Worm (Caenorhabditis elegans) whole organism, L3 larva: ENCODE measurements around the gene cyp-35A1.
A peak's percentile ranks its signal among the peaks of the same experiment; 100 is the strongest.

Experiments used
- R02D3.7 ChIP-seq: fragments of 150-350 bp; optimal IDR thresholded peaks from 2 replicates; lab custom pipeline; 2014; ENCODE audit warnings: missing biosample characterization, missing genetic modification characterization
- aly-2 ChIP-seq: fragments of 150-350 bp; optimal IDR thresholded peaks from 2 replicates; lab custom pipeline; 2014; ENCODE audit warnings: missing biosample characterization, missing genetic modification characterization
- ceh-16 ChIP-seq: sonication (generic microtip); optimal IDR thresholded peaks from 2 replicates; lab custom pipeline; 2017; ENCODE audit warnings: missing biosample characterization, missing genetic modification characterization
- ceh-82 ChIP-seq: fragments of 150-350 bp; optimal IDR thresholded peaks from 2 replicates; lab custom pipeline; 2014; ENCODE audit warnings: missing biosample characterization, missing genetic modification characterization
- ceh-9 ChIP-seq: sonication (generic microtip); optimal IDR thresholded peaks from 2 replicates; lab custom pipeline; 2018; ENCODE audit warnings: missing biosample characterization, missing genetic modification characterization
- egl-27 ChIP-seq: sonication (generic microtip); optimal IDR thresholded peaks from 4 replicates; lab custom pipeline; 2017; ENCODE audit warnings: missing biosample characterization, missing genetic modification reagents, missing genetic modification characterization
- egl-5 ChIP-seq: fragments of 150-350 bp; optimal IDR thresholded peaks from 2 replicates; lab custom pipeline; 2017; ENCODE audit warnings: missing biosample characterization, missing genetic modification reagents, missing genetic modification characterization, inconsistent platforms
- elt-1 ChIP-seq: fragments of 150-350 bp; optimal IDR thresholded peaks from 2 replicates; lab custom pipeline; 2014; ENCODE audit warnings: missing biosample characterization, missing genetic modification characterization
- elt-2 ChIP-seq: sonication (generic microtip); optimal IDR thresholded peaks from 2 replicates; lab custom pipeline; 2016; ENCODE audit warnings: missing genetic modification reagents, mild to moderate bottlenecking, missing genetic modification characterization, missing compliant biosample characterization
- eor-1 ChIP-seq, 2 experiments: fragments of 150-350 bp; optimal IDR thresholded peaks; 2 replicates each; lab custom pipeline; 2014 to 2018; ENCODE audit warnings: missing biosample characterization in 2 of 2, missing genetic modification characterization in 2 of 2
- fkh-10 ChIP-seq: sonication (generic microtip); optimal IDR thresholded peaks from 2 replicates; lab custom pipeline; 2017; ENCODE audit warnings: missing biosample characterization, missing genetic modification reagents, missing genetic modification characterization
- fkh-2 ChIP-seq: fragments of 150-350 bp; optimal IDR thresholded peaks from 2 replicates; lab custom pipeline; 2014; ENCODE audit warnings: missing biosample characterization, missing genetic modification reagents, missing genetic modification characterization
- hmg-11 ChIP-seq: sonication (generic microtip); optimal IDR thresholded peaks from 2 replicates; lab custom pipeline; 2016; ENCODE audit warnings: missing genetic modification characterization, missing compliant biosample characterization
- jun-1 ChIP-seq: fragments of 150-350 bp; optimal IDR thresholded peaks from 2 replicates; lab custom pipeline; 2014; ENCODE audit warnings: missing biosample characterization, missing genetic modification reagents, missing genetic modification characterization
- lin-15B ChIP-seq: fragments of 150-350 bp; optimal IDR thresholded peaks from 2 replicates; lab custom pipeline; 2014; ENCODE audit warnings: missing biosample characterization, missing genetic modification characterization
- mdl-1 ChIP-seq: fragments of 150-350 bp; optimal IDR thresholded peaks from 2 replicates; lab custom pipeline; 2014; ENCODE audit warnings: missing biosample characterization, missing genetic modification characterization
- mml-1 ChIP-seq: fragments of 150-350 bp; sonication (generic microtip); optimal IDR thresholded peaks from 3 replicates; lab custom pipeline; 2014; ENCODE audit warnings: missing biosample characterization, missing genetic modification characterization
- nfya-1 ChIP-seq: sonication (generic microtip); optimal IDR thresholded peaks from 2 replicates; lab custom pipeline; 2017; ENCODE audit warnings: missing genetic modification characterization, mild to moderate bottlenecking, missing compliant biosample characterization, antibody characterized with exemption, moderate library complexity; ENCODE audit not compliant: insufficient read depth
- nhr-11 ChIP-seq: fragments of 150-350 bp; optimal IDR thresholded peaks from 2 replicates; lab custom pipeline; 2014; ENCODE audit warnings: missing biosample characterization, missing genetic modification characterization
- nhr-12 ChIP-seq: fragments of 150-350 bp; optimal IDR thresholded peaks from 2 replicates; lab custom pipeline; 2014; ENCODE audit warnings: missing biosample characterization, missing genetic modification characterization
- nhr-23 ChIP-seq: fragments of 150-350 bp; optimal IDR thresholded peaks from 2 replicates; lab custom pipeline; 2014; ENCODE audit warnings: missing biosample characterization, missing genetic modification reagents, missing genetic modification characterization
- nhr-28 ChIP-seq: fragments of 150-350 bp; optimal IDR thresholded peaks from 2 replicates; lab custom pipeline; 2014; ENCODE audit warnings: missing biosample characterization, missing genetic modification characterization
- nhr-67 ChIP-seq: fragments of 150-350 bp; optimal IDR thresholded peaks from 2 replicates; lab custom pipeline; 2014; ENCODE audit warnings: missing biosample characterization, missing genetic modification characterization
- nhr-76 ChIP-seq: fragments of 150-350 bp; sonication (generic microtip); optimal IDR thresholded peaks from 5 replicates; lab custom pipeline; 2014; ENCODE audit warnings: missing biosample characterization, missing genetic modification characterization
- nhr-77 ChIP-seq: fragments of 150-350 bp; optimal IDR thresholded peaks from 2 replicates; lab custom pipeline; 2014; ENCODE audit warnings: missing biosample characterization, missing genetic modification characterization
- pha-4 ChIP-seq: fragments of 150-350 bp; optimal IDR thresholded peaks from 2 replicates; lab custom pipeline; 2014; ENCODE audit warnings: missing biosample characterization, missing genetic modification reagents, missing genetic modification characterization
- pqm-1 ChIP-seq: fragments of 150-350 bp; optimal IDR thresholded peaks from 2 replicates; lab custom pipeline; 2017; ENCODE audit warnings: missing biosample characterization, missing genetic modification characterization, inconsistent platforms
- sea-2 ChIP-seq: fragments of 150-350 bp; sonication (generic microtip); optimal IDR thresholded peaks from 4 replicates; lab custom pipeline; 2014; ENCODE audit warnings: missing biosample characterization, missing genetic modification reagents, missing genetic modification characterization
- skn-1 ChIP-seq: fragments of 150-350 bp; optimal IDR thresholded peaks from 2 replicates; lab custom pipeline; 2014; ENCODE audit warnings: missing biosample characterization, missing genetic modification characterization
- snpc-4 ChIP-seq: fragments of 150-350 bp; optimal IDR thresholded peaks from 2 replicates; lab custom pipeline; 2014; ENCODE audit warnings: missing biosample characterization, missing genetic modification characterization
- tbx-2 ChIP-seq: sonication (generic microtip); optimal IDR thresholded peaks from 2 replicates; lab custom pipeline; 2016; ENCODE audit warnings: mild to moderate bottlenecking, missing genetic modification characterization, missing compliant biosample characterization
- unc-39 ChIP-seq: sonication (generic microtip); optimal IDR thresholded peaks from 4 replicates; lab custom pipeline; 2017; ENCODE audit warnings: missing biosample characterization, missing genetic modification characterization
- unc-62 ChIP-seq: fragments of 150-350 bp; sonication (generic microtip); optimal IDR thresholded peaks from 4 replicates; lab custom pipeline; 2014; ENCODE audit warnings: missing biosample characterization, missing genetic modification reagents, missing genetic modification characterization
- zag-1 ChIP-seq: fragments of 150-350 bp; optimal IDR thresholded peaks from 2 replicates; lab custom pipeline; 2014; ENCODE audit warnings: missing biosample characterization, missing genetic modification characterization
- ztf-11 ChIP-seq: fragments of 150-350 bp; optimal IDR thresholded peaks from 2 replicates; lab custom pipeline; 2014; ENCODE audit warnings: missing biosample characterization, missing genetic modification characterization
- ztf-4 ChIP-seq: fragments of 150-350 bp; optimal IDR thresholded peaks from 2 replicates; lab custom pipeline; 2014; ENCODE audit warnings: missing biosample characterization, missing genetic modification characterization

Gene cyp-35A1

ce11 chrV:7330868-7331267 is 30.7 kb downstream of the cyp-35A1 start, which contains the start of gene F10G2.2:
Gene F10G2.2 (plus strand): TSS chrV:7331168.
- TF ChIP-seq tbx-2 (tag; lab: Kevin White, UChicago) (no peak), nhr-12 (no peak), nhr-67 (tag; lab: Kevin White, UChicago) (no peak), unc-62 (no peak), skn-1 (tag; lab: Kevin White, UChicago) (no peak), fkh-10 (no peak), mdl-1 (tag; lab: Kevin White, UChicago) (no peak), lin-15B (tag; lab: Kevin White, UChicago) (no peak), pha-4 (tag; lab: Kevin White, UChicago) (no peak), snpc-4 (tag; lab: Kevin White, UChicago) (no peak), ceh-16 (no peak), nhr-77 (tag; lab: Kevin White, UChicago) (no peak), R02D3.7 (no peak), aly-2 (no peak), elt-2 (tag; lab: Kevin White, UChicago) (no peak), pqm-1 (tag; lab: Kevin White, UChicago) (no peak), ztf-4 (tag; lab: Kevin White, UChicago) (no peak), egl-27 (tag; lab: Kevin White, UChicago) (no peak), mml-1 (no peak), nhr-23 (tag; lab: Kevin White, UChicago) (no peak)

DNA sequence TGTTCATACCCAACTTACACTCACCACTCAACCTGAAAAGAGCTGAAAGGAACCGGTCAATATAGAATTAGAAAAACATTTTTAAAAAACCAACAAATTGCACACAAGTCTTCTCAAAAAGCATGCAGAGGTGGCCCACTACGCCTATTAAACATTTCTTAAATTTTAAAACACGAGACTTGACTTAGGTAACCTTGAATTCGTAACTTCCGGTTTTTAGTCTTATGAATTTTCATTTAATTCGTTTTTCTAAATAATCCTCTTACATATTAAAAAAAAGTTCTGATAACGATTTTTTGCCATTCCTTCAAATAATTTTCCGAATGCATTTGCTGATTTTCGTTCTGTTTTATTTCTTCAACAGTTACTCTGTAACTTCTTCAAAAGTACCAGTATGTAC is 33.5 kb downstream of the cyp-35A1 start, which contains the start of gene clec-7:
TSS of gene clec-7 (plus strand) at position 301 of the 400 bp plus-strand sequence.
- TF ChIP-seq nhr-67 (tag; lab: Kevin White, UChicago) = no peak
- TF ChIP-seq nhr-28 = no peak
- no peak for TF ChIP-seq jun-1
- no peak for TF ChIP-seq nhr-23 (tag; lab: Kevin White, UChicago)
- TF ChIP-seq ztf-11 (tag; lab: Kevin White, UChicago) = no peak
- peak; percentile 2 for TF ChIP-seq elt-2 (tag; lab: Kevin White, UChicago)
- TF ChIP-seq nhr-11 (tag; lab: Kevin White, UChicago) = no peak
- TF ChIP-seq zag-1 (tag; lab: Kevin White, UChicago) = no peak

DNA sequence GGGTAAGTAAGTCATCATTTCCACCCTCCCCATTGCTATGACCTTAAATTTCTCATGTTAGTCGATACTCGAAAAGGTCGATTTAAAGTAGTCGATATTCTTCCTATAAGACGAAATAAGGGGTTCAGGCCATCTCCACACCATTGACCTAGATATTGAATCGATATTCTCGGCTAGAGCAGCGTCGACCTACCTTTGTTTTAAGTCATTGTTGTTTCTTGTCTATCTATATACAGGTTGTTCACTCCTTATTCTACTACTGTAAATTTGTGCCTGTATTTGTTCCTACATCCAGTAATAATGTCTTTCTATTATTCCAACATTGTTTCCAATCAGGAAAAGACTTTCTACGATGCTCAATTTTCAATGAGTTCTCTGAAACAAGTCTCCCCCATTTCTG is 34.6 kb downstream of the cyp-35A1 start, which contains the start of gene F10G2.4:
TSS of gene F10G2.4 (plus strand) at position 301 of the 400 bp plus-strand sequence.
- TF ChIP-seq egl-5 (tag; lab: Kevin White, UChicago) = no peak
- TF ChIP-seq fkh-10 = no peak
- no peak for TF ChIP-seq unc-62
- TF ChIP-seq elt-2 (tag; lab: Kevin White, UChicago) = no peak
- TF ChIP-seq mdl-1 (tag; lab: Kevin White, UChicago) = no peak
- TF ChIP-seq skn-1 (tag; lab: Kevin White, UChicago) = no peak
- TF ChIP-seq pha-4 (tag; lab: Kevin White, UChicago) = no peak
- TF ChIP-seq elt-1 (tag; lab: Kevin White, UChicago) = no peak
- no peak for TF ChIP-seq mml-1
- TF ChIP-seq nhr-28 = no peak
- TF ChIP-seq sea-2 (GFP tag; lab: Kevin White, UChicago) = no peak
- no peak for TF ChIP-seq ceh-9
- TF ChIP-seq ceh-82 (tag; lab: Kevin White, UChicago) = no peak
- TF ChIP-seq egl-27 (tag; lab: Kevin White, UChicago) = no peak
- TF ChIP-seq unc-39 (tag; lab: Kevin White, UChicago) = no peak

DNA sequence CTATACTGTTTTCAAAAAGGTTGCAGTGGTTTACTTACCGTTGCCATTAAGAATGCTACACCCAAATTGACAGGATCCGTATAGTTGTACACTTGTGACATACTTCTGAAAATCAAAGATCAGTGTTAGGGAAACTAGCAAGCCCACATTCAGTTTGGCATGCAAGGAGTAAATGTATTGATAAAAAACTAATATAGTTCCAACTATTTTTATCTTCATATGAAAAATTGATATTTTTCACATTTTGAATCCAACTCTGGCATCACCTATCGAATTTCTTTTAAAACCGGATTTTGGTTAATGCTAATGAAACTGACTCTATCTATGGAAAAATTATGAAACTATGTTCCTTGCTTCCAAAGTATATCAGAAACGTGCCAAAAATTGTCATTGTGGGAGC is 36.3 kb downstream of the cyp-35A1 start, which contains the start of gene srx-92:
TSS of gene srx-92 (minus strand) at position 101 of the 400 bp plus-strand sequence.
- TF ChIP-seq elt-1 (tag; lab: Kevin White, UChicago) = no peak
- TF ChIP-seq hmg-11 (tag; lab: Kevin White, UChicago) = no peak
- no peak for TF ChIP-seq mml-1
- no peak for TF ChIP-seq nhr-11 (tag; lab: Kevin White, UChicago)
- no peak for TF ChIP-seq nhr-28
- TF ChIP-seq nhr-77 (tag; lab: Kevin White, UChicago) = no peak
- TF ChIP-seq nhr-76 (tag; lab: Kevin White, UChicago) = no peak
- TF ChIP-seq unc-62 = no peak
- TF ChIP-seq R02D3.7 = no peak
- TF ChIP-seq elt-2 (tag; lab: Kevin White, UChicago) = no peak
- TF ChIP-seq fkh-10 = no peak
- no peak for TF ChIP-seq eor-1 (tag; optimal IDR thresholded peaks at IDR 0.05; lab: Kevin White, UChicago)
- no peak for TF ChIP-seq fkh-2
- no peak for TF ChIP-seq tbx-2 (tag; lab: Kevin White, UChicago)
- no peak for TF ChIP-seq ceh-82 (tag; lab: Kevin White, UChicago)
- TF ChIP-seq nhr-12 = no peak
- TF ChIP-seq nfya-1 (tag; lab: Kevin White, UChicago) = no peak
